Fruit fly (Drosophila melanogaster): ENCODE results near the gene CG9098.
A peak's percentile ranks its signal among the peaks of the same experiment; 100 is the strongest.

Gene CG9098

dm6 chr2L:6051212-6051621 lies 39.1 kb upstream of the CG9098 start (continued):
- TF ChIP-seq CG17912 (GFP tag; optimal IDR thresholded peaks at IDR 0.05) (peak; percentile 90), Hmr (GFP tag; optimal IDR thresholded peaks at IDR 0.05) (peak; percentile 98), CG2202 (tag; optimal IDR thresholded peaks at IDR 0.05) (peak; percentile 95), MBD-R2 (GFP tag; IDR thresholded peaks at IDR 0.05) (peak; percentile 86), zfh1 (GFP tag; IDR thresholded peaks at IDR 0.05) (peak; percentile 96), CG14965 (GFP tag; optimal IDR thresholded peaks at IDR 0.05; ENCODE audit: borderline replicate concordance) (peak; percentile 62), Awh (GFP tag; IDR thresholded peaks at IDR 0.05) (peak; percentile 89), fd3F (GFP tag; optimal IDR thresholded peaks at IDR 0.05) (peak; percentile 92), ab (GFP tag; optimal IDR thresholded peaks at IDR 0.05) (peak; percentile 60), grn (GFP tag; optimal IDR thresholded peaks at IDR 0.05) (no peak), lov (optimal IDR thresholded peaks at IDR 0.05) (no peak), lov (GFP tag; IDR thresholded peaks at IDR 0.05) (peak; percentile 89), CG10366 (GFP tag; IDR thresholded peaks at IDR 0.05) (peak; percentile 95), knrl (GFP tag; IDR thresholded peaks at IDR 0.05; ENCODE audit: partially characterized antibody) (no peak), CG4404 (GFP tag; IDR thresholded peaks at IDR 0.05) (peak; percentile 41; the same call in 1 of the 2 replicates), CG18476 (GFP tag; optimal IDR thresholded peaks at IDR 0.05) (peak; percentile 95), Sox102F (GFP tag; optimal IDR thresholded peaks at IDR 0.05) (peak; percentile 95), toy (GFP tag; IDR thresholded peaks at IDR 0.05) (peak; percentile 76; the same call in 1 of the 2 replicates), vnd (GFP tag; IDR thresholded peaks at IDR 0.05; ENCODE audit: partially characterized antibody) (no peak), sisA (GFP tag; IDR thresholded peaks at IDR 0.05) (peak; percentile 76), Sin3A (optimal IDR thresholded peaks at IDR 0.05) (no peak), cad (GFP tag; optimal IDR thresholded peaks at IDR 0.05) (no peak), fu2 (GFP tag; optimal IDR thresholded peaks at IDR 0.05) (peak; percentile 79), shn (GFP tag; optimal IDR thresholded peaks at IDR 0.05) (peak; percentile 79), CG1603 (tag; optimal IDR thresholded peaks at IDR 0.05) (peak; percentile 97), tup (GFP tag; optimal IDR thresholded peaks at IDR 0.05) (peak; percentile 92), ftz-f1 (GFP tag; optimal IDR thresholded peaks at IDR 0.05) (peak; percentile 79), Hand (GFP tag; optimal IDR thresholded peaks at IDR 0.05) (peak; percentile 98), CG6254 (GFP tag; optimal IDR thresholded peaks at IDR 0.05) (peak; percentile 95), eve (GFP tag; optimal IDR thresholded peaks at IDR 0.05) (no peak), CG4282 (GFP tag; optimal IDR thresholded peaks at IDR 0.05) (peak; percentile 85), CkIIα-i1 (GFP tag; IDR thresholded peaks at IDR 0.05) (peak; percentile 36; the same call in 1 of the 2 replicates), CG17359 (tag; optimal IDR thresholded peaks at IDR 0.05) (peak; percentile 97), H2.0 (GFP tag; IDR thresholded peaks at IDR 0.05) (peak; percentile 90), lab (GFP tag; optimal IDR thresholded peaks at IDR 0.05) (peak; percentile 98), ssp (GFP tag; IDR thresholded peaks at IDR 0.05) (peak; percentile 78), Trl (optimal IDR thresholded peaks at IDR 0.05) (peak in 1 of 2 experiments; percentile 6), Trl (GFP tag; optimal IDR thresholded peaks at IDR 0.05) (peak; percentile 97), CG18764 (GFP tag; optimal IDR thresholded peaks at IDR 0.05) (peak; percentile 85), CG6813 (GFP tag; optimal IDR thresholded peaks at IDR 0.05) (peak; percentile 98), otp (GFP tag; IDR thresholded peaks at IDR 0.05) (peak; percentile 94), CG10565 (GFP tag; optimal IDR thresholded peaks at IDR 0.05) (peak; percentile 80), CG9817 (tag; optimal IDR thresholded peaks at IDR 0.05) (peak; percentile 94), CG14441 (GFP tag; IDR thresholded peaks at IDR 0.05) (peak; percentile 88), CG13624 (GFP tag; optimal IDR thresholded peaks at IDR 0.05) (peak; percentile 96), pfk (GFP tag; optimal IDR thresholded peaks at IDR 0.05) (peak; percentile 57), CG9727 (GFP tag; optimal IDR thresholded peaks at IDR 0.05) (peak; percentile 98), CG11085 (GFP tag; IDR thresholded peaks at IDR 0.05) (peak; percentile 50; the same call in 1 of the 2 replicates), dimm (GFP tag; IDR thresholded peaks at IDR 0.05) (peak; percentile 81), ham (GFP tag; IDR thresholded peaks at IDR 0.05) (peak; percentile 61; the same call in 1 of the 2 replicates), bigmax (GFP tag; optimal IDR thresholded peaks at IDR 0.05) (peak; percentile 29), zf30C (GFP tag; optimal IDR thresholded peaks at IDR 0.05) (peak; percentile 32)

Data from whole organism, embryonic.